Fruit fly (Drosophila melanogaster) whole organism, prepupa: ENCODE measurements around the gene CG6937.
A peak's percentile ranks its signal among the peaks of the same experiment; 100 is the strongest.

Experiments used
- CG15336 ChIP-seq: fragments of 200-800 bp; sonication (Bioruptor generic); IDR thresholded peaks from 2 replicates; pipeline ENCODE4 v1.3.6; 2022; ENCODE audit warnings: missing biosample characterization, missing genetic modification characterization
- CG9139 ChIP-seq: fragments of 200-800 bp; sonication (Bioruptor generic); optimal IDR thresholded peaks from 3 replicates; lab custom pipeline; 2017; ENCODE audit warnings: missing biosample characterization, mild to moderate bottlenecking, missing genetic modification characterization
- topi ChIP-seq: fragments of 200-800 bp; sonication (Bioruptor generic); optimal IDR thresholded peaks from 3 replicates; lab custom pipeline; 2016; ENCODE audit warnings: missing biosample characterization, missing genetic modification characterization

- peak; percentile 41 for TF ChIP-seq topi
- TF ChIP-seq CG9139 (GFP tag; lab: Kevin White, UChicago), result no peak
- TF ChIP-seq CG15336 (GFP tag; lab: Robert Waterston, UW), result no peak
Measured at dm6 chr3R:22538877-22539276, 45.7 kb upstream of the CG6937 start.
